Worm (Caenorhabditis elegans) whole organism, dauer: ENCODE measurements around the gene D2007.2.

Experiments used
- unc-62 ChIP-seq: sonication (generic microtip); optimal IDR thresholded peaks from 2 replicates; lab custom pipeline; 2017; ENCODE audit warnings: missing biosample characterization, missing genetic modification reagents, missing genetic modification characterization

The D2007.2 gene

DNA sequence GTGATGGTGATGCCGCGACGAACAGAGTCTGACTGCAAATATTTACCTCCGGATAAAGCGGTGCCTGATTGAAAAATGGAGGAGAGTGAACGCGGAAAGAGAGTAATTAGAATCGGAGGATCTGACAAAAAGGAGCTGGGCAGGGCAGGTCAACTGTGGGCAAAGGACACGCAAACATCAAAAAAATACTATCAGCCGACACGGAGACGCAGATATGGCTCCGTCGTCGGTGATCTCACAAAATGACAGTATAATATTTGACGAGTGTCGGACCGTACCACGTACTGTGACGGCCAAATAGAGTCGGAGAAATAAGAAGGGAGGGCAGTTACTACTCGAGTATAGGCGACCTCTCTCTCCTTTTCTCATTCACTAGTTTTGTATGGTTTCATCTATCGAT is 16.3 kb upstream of the D2007.2 start:
- TF ChIP-seq unc-62 (GFP tag; lab: Kevin White, UChicago), result no peak

DNA sequence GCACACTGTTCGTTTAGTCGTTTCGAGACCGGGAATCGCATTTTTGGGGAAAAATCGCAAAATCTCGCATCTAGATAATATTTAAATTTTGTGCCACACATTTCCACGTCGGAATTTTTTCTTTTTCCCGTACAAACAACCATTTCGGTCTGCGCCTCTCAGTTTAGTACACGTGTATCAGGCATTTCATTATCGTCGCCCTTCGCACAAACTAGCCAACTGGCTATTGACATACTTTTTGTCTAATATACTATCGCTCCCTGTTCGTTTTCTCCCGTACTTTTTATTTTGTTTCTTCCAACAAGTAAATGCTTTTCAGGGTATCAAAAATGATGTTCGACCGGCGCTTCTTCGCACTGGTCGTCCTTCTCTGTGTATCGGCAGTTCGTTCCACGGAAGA is 15.4 kb upstream of the D2007.2 start, which contains the start of gene C14B9.2:
Gene C14B9.2 (plus strand): TSS at position 320 of the 400 bp plus-strand sequence.
- TF ChIP-seq unc-62 (GFP tag; lab: Kevin White, UChicago), result no peak

DNA sequence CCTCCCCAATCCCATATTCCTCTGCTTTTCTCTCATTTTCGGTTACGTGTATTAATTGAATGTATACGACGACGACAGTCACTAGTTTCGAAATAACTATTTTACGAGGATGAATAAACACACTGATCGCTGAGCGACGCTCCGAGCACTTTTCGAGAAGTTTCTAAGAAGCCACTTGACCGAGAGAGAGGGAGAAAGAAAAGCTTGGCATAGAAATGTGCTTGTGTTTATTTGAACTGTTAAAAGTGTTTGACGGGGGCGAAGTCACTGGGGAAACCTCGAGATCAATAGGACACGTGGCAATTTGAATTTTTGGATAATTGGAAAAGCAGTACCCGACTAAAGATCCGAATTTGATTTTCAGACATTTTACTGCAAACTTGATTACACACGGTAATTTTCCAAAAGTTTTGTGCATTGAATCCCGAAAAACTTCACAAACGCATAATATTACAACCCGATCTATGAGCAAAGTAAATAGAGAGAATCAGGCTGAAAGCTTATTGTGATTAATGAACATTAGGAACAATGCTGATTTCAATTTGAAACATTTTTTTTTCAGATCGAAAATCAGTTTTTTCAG is 12.2 kb upstream of the D2007.2 start:
- no peak for TF ChIP-seq unc-62 (GFP tag; lab: Kevin White, UChicago)

DNA sequence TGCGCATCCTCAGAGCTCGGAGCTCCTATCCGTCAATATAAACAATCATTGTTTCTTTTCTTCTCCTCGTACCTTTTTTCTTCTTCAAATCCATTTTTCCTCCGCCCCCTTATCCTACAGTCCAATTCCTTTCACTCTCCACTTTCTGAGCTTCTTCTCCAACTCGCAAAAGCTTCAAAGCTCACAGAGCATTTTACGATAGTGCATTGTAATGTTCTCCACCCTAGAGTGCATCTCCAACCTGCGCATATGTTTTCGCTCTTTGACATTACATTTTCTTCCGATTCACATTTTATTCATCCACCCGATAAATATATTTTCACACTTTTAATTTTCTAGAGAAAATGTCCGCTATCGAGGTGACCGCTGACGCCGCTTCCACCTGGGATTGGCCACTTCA is 11.0 kb upstream of the D2007.2 start, which contains the start of gene hsp-12.2:
Gene hsp-12.2 (plus strand): TSS at position 301 of the 400 bp plus-strand sequence.
- TF ChIP-seq unc-62 (GFP tag; lab: Kevin White, UChicago), result no peak

DNA sequence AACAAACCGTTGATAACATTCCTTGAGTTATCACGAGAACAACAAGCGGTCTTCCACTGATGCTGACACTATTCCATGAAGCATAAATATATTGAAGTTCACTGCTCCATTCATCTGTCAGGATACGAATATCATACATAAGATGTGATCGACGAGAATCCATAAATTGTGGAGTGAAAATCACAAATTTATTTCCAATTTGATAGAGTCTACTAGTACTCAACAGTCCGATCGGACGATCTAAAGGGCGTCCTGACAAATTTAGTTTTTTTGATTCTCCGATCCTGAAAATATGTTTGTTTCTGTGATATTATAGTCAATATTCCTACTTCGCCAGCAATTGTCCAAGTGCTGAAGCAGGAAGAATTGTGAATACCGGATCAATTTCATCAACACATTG is 6.5 kb upstream of the D2007.2 start:
- TF ChIP-seq unc-62 (GFP tag; lab: Kevin White, UChicago), result no peak

DNA sequence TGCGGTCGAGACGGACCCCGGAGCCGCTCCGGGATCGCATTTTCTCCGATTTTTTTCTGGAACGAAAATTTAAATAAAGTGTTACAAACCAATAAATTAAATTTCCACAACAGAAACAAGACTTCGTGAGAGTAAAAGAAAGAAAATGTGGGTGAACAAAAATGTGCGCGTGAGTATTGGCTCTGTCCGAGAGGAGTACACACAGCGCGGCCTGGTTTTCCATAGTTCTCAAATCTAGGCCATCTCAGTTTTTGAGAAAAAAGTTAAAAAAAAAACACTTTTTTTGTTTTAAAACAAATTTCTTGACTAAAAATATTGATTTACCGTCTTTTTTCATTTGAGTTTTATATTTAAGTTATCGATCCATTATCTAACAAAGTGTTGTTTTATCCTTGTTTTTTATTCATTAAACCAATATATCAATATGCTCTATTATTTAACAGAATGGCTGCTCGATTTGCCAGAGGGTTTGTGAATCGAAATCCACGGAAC is 4.1 kb upstream of the D2007.2 start, which contains the start of the genes C14B9.8 and mrpl-18:
Gene C14B9.8 (minus strand): TSS at position 56 of the 492 bp plus-strand sequence.
Gene mrpl-18 (plus strand): TSS at position 442 of the 492 bp plus-strand sequence.
- TF ChIP-seq unc-62 (GFP tag; lab: Kevin White, UChicago), result no peak

DNA sequence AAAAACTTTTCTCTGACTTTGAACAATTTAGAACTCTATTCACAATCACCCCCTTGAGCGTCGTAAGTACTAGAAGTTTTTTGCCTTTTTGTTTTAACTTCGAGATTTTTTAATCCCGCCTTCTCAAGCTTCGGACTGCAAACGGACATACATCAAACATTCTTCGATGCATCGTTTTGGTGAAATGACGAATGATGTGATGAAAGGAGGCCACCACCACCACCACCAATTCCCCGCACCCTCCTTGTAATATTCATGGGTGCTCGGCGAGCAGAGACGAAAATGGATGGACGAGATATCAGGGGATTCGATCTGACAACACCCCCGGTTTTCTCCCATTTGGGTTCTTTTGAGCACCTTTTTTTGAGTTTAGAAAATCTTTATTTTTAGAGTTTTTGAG is 2.8 kb upstream of the D2007.2 start:
- TF ChIP-seq unc-62 (GFP tag; lab: Kevin White, UChicago), result no peak

DNA sequence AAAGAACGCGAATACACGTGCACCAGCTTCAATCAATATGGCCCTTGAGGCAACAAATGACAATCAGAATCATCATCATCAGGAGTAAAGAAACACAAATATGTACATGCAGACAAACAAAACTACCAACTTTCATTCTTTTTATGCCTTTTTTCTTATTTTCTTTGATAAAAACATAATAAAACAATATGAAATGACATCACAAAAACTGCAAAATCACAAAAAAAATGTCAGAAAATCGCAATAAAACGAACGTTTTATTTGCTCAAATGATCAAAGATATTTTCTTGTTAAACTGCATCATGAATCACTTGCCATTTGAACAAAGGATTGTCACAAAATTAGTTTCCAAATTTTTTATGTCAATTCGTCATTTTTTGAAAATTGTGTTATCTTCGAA is 5.7 kb downstream of the D2007.2 start:
- TF ChIP-seq unc-62 (GFP tag; lab: Kevin White, UChicago), result no peak

DNA sequence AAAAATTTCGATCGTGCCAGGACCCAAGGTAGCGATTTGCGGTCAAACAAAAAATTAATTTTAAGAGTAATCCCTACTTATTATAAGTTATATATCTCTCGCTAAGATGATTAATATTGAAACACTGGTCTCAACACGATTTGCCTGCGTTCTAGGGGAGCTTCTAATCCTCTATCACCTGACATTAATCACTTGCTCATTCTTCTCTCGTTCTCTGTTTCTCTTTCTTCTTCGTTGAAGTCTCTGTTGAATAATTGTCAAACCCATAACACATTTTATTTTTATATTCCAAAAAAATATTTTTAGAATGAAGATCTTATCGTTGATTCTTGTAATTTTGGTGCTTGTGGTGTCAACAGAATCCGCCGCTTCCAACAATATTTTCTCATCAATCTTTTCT is 6.4 kb downstream of the D2007.2 start, which contains the start of gene D2007.1:
Gene D2007.1 (plus strand): TSS at position 301 of the 400 bp plus-strand sequence.
- no peak for TF ChIP-seq unc-62 (GFP tag; lab: Kevin White, UChicago)

DNA sequence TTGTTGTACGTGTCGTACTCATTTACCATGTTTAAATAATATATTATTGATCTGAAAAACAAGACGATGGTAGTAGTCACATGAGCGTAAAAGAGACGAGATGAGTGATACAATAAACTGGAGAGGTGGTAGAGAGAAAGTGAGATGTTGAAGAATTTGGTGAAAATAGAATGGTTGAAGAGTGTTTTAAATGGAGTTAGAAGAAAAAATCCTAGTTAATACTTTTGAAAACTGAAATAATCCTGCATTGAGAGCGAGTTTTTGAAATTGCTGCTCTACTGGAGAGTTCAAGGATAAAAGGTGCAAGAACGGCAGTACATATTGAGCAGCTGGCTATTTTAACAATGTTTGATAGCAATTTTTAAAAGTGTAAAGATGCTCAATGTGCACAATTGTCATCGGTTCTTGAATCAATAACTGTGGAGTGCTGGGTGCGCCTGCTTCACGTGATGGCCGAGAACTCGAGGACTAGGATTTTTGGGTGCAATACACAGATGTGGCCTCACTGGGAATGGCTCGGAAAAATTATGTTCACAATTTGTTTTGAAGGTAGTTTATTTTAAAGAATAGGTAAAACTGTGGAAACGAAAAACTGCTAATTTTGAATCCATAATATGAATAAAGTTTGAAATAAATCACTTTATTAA is 9.5 kb downstream of the D2007.2 start, which contains the start of gene atg-13:
Gene atg-13 (minus strand): TSS at position 51 of the 647 bp plus-strand sequence.
- no peak for TF ChIP-seq unc-62 (GFP tag; lab: Kevin White, UChicago)

DNA sequence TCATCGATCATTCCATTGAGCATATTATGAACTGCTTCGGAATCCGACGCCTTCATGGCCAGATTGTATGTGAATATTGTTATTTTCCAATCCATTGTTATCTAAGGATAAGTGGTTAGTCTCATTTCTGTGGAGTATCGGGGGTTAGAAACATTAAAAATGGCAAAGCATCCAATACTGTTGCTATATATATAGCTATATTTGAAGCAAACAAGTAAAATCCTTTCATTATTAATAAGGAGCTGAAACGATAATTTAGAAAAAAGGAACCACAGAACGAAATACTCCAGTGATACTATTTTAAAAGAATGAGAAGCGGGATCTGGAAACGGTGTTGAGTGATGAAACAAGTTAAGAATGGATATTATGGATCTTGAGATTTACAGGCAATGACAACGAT is 12.5 kb downstream of the D2007.2 start, which contains the start of gene inpp-5K:
Gene inpp-5K (minus strand): TSS at position 101 of the 400 bp plus-strand sequence.
- TF ChIP-seq unc-62 (GFP tag; lab: Kevin White, UChicago), result no peak

DNA sequence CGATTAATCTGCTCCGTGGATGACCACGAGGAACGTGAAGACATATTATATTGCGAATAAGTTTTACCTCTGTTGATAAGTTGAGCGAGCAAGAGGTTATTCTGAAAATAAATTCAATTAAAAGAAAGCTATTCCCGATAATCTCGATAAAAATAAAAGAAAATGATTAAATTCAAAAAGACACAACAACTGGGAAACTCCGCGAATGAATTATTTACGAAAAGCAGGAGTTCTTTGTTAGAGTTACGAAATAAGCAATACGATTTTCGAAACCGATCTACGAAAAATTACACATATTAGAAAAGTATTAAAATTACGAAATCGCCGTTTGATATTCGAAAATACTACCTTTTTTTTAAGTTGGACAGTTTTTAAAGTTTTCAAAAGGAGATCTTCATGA is 14.5 kb downstream of the D2007.2 start, which contains the start of gene bath-42:
Gene bath-42 (minus strand): TSS at position 101 of the 400 bp plus-strand sequence.
- TF ChIP-seq unc-62 (GFP tag; lab: Kevin White, UChicago), result no peak

DNA sequence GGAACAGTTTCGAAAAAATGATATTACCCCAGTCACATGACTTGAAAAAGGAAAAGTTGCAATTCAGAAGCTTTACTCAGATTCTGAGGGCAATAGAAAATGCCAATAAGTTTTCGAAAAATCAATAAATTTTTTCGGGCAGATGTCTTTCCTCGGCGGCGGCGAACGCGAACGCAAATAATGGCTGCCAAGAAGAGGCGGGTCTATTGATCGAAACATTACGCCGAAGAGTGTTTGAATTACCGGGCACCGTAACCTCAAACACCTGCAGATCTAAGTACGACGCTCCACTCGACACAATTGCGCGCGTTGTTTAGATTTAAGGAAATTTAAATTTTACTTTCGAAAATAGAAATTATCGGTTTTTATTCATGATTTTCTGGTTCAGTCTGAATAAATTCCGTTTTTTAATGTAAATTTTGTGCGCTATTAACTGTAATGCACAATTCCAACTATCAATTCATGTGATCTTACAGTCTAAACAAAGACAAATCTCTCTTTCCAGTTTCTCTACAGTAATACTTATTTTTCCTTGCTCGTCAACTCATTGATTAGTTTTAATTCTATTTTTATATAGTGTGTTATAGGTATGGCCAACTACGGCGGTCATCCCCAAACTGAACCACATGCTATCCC is 15.1 kb downstream of the D2007.2 start, which contains the start of gene prp-8:
Gene prp-8 (plus strand): TSS at position 586 of the 636 bp plus-strand sequence.
- TF ChIP-seq unc-62 (GFP tag; lab: Kevin White, UChicago), result no peak

DNA sequence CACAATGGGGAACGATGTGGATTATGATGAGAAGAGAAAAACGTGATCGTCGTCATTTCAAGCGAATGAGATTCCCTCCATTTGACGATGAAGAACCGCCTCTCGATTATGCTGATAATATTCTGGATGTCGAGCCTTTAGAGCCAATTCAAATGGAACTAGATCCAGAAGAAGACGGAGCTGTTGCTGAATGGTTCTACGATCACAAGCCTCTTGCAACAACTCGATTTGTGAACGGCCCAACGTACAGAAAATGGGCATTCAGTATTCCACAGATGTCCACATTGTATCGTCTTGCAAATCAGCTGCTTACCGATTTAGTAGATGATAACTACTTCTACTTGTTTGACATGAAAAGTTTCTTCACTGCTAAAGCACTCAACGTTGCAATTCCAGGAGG is 16.0 kb downstream of the D2007.2 start:
- TF ChIP-seq unc-62 (GFP tag; lab: Kevin White, UChicago), result no peak

DNA sequence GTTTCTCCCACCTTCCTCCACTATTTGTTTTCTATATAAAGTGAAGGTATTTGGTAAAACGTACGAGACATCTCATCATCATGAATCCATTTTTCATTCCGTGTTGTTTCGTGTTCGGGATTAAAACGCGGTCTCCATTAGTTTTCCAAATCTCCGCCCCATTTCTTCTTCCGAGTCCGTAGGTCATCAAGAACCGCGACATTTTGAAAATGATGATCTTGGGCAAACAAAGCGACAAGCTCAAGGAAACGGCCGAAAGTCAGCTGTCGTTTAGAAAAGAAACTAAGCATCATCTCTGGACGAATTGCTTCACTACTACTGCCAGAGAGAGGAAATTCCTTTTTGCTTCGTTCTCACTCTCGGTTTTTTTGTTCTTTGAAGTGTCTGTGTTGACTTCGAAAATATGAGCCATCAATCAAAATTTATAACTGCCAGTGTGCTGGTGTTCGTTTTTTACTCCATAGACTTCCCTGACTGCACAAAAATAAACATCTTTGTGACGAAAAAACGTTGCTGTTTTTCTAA is 23.9 kb downstream of the D2007.2 start:
- no peak for TF ChIP-seq unc-62 (GFP tag; lab: Kevin White, UChicago)
